Fruit fly (Drosophila melanogaster) whole organism, adult: ENCODE results near the gene CG5861.

ENCODE experiments used
- CG12768 ChIP-seq: fragments of 200-800 bp; sonication (Bioruptor generic); optimal IDR thresholded peaks from 2 replicates; lab custom pipeline; 2017; ENCODE audit warnings: missing biosample characterization, missing genetic modification characterization, mild to moderate bottlenecking, moderate library complexity, missing genetic modification reagents
- CG5204 ChIP-seq: fragments of 200-800 bp; sonication (Bioruptor generic); optimal IDR thresholded peaks from 2 replicates; lab custom pipeline; 2016; ENCODE audit warnings: missing biosample characterization, missing genetic modification characterization
- pad ChIP-seq: fragments of 200-800 bp; sonication (Bioruptor generic); optimal IDR thresholded peaks from 3 replicates; lab custom pipeline; 2017; ENCODE audit warnings: missing biosample characterization, missing genetic modification characterization, mild to moderate bottlenecking, moderate library complexity, missing genetic modification reagents

DNA sequence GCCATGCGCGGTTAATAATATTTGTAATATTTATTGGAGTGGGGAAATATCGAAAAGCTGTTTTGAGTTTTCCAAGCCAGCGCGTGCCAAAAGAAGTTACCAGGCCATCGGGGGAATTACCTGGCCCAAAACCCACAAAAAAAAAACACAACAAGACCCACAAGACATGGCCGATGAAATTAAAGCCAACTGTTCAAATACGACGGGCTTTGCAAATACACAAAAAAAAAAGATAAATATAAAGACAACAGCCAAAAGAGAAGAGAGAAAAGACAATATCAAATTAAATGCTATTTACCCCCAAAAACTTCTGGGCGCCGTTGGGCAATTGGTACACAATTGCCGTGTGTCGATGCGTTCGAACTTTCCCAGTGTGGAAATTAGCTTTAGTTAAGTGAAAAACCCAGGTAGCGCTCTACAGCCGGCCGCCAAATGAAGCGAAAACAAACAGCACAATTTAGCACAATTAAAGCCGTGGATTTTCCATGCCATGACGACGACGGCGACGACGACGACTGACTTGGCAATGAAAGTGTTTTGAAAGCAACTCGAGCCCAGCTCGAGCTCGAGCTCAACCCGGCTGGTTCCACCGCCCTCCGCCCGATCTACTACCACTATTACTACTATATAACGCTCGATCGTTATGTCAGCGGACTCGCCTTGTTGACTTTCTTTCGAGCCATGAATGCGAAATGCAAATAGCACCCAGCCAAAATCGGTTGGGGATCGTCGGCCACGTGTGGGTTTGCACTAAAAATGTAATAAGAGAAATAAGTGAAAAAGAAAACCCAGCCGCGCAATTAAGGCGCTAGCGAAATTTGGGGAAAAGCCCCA, 10.9 kb upstream of the CG5861 start:
- TF ChIP-seq CG12768 (GFP tag; lab: Kevin White, UChicago) (peak; percentile 34), pad (no peak), CG5204 (no peak)
